Worm (Caenorhabditis elegans): ENCODE data around the gene C50H11.13.

DNA sequence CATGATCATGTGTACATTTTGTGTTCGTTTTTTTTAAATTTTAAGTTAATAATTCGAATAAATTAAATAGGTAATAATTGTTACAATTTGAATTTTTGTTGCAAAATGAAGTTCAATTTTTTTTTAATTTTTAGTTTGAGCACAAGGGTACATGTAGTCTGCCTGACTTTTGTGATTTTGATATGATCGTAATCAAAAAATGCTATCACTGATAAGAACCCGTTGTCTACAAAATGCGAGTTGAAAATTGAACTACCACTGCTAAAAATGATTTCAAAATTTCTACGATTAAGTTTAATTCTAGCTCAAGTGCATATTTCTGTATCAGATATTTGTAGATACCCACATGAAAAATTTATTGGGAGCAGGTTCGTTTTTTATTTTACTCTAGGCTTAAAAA lies 46.7 kb upstream of the C50H11.13 start, which contains the start of gene clec-210:
- no peak for TF ChIP-seq med-1 (GFP tag; optimal IDR thresholded peaks at IDR 0.05; ENCODE audit: insufficient read depth)
- TF ChIP-seq flt-1 (GFP tag; IDR thresholded peaks at IDR 0.05), result no peak
- TF ChIP-seq ztf-29 (GFP tag; IDR thresholded peaks at IDR 0.05), result no peak
- TF ChIP-seq cog-1 (tag; optimal IDR thresholded peaks at IDR 0.05), result no peak
- TF ChIP-seq ref-1 (GFP tag; conservative IDR thresholded peaks at IDR 0.05), result no peak
